Worm (Caenorhabditis elegans): Measurements from ENCODE around the gene tag-329.

- TF ChIP-seq ceh-22 (tag; optimal IDR thresholded peaks at IDR 0.05) (no peak), ceh-9 (tag; optimal IDR thresholded peaks at IDR 0.05) (no peak), unc-55 (GFP tag; optimal IDR thresholded peaks at IDR 0.05) (no peak), unc-86 (tag; optimal IDR thresholded peaks at IDR 0.05) (no peak), hlh-30 (tag; optimal IDR thresholded peaks at IDR 0.05; ENCODE audit: insufficient read depth) (no peak), fkh-10 (GFP tag; optimal IDR thresholded peaks at IDR 0.05) (no peak), sox-2 (GFP tag; IDR thresholded peaks at IDR 0.05) (no peak)
Observed at ce11 chrV:9576991-9577390, 42.3 kb downstream of the tag-329 start, which contains the start of gene F25B3.2.
